Fruit fly (Drosophila melanogaster) whole organism, embryonic: ENCODE data around the gene Spx.
A peak's percentile ranks its signal among the peaks of the same experiment; 100 is the strongest.

Experiments
- Abd-B ChIP-seq: fragments of 200-800 bp; sonication (Bioruptor generic); optimal IDR thresholded peaks from 2 replicates; lab custom pipeline; 2018; ENCODE audit warnings: missing biosample characterization, mild to moderate bottlenecking, missing genetic modification characterization, moderate library complexity
- B-H2 ChIP-seq: fragments of 200-800 bp; sonication (Bioruptor generic); optimal IDR thresholded peaks from 2 replicates; lab custom pipeline; 2018; ENCODE audit warnings: missing biosample characterization, mild to moderate bottlenecking, missing genetic modification characterization
- Bgb ChIP-seq: fragments of 200-800 bp; sonication (Bioruptor generic); IDR thresholded peaks from 2 replicates; pipeline ENCODE4 v1.3.6; 2022; ENCODE audit warnings: missing biosample characterization, missing genetic modification characterization; ENCODE audit not compliant: partially characterized antibody
- CG10366 ChIP-seq: fragments of 200-800 bp; sonication (Bioruptor generic); IDR thresholded peaks from 2 replicates; pipeline ENCODE4 v1.3.6; 2022; ENCODE audit warnings: missing biosample characterization, missing genetic modification characterization
- CG12391 ChIP-seq: fragments of 200-800 bp; sonication (Bioruptor generic); optimal IDR thresholded peaks from 3 replicates; lab custom pipeline; 2018; ENCODE audit warnings: missing biosample characterization, mild to moderate bottlenecking, missing genetic modification characterization, moderate library complexity
- CG12744 ChIP-seq: fragments of 200-800 bp; sonication (Bioruptor generic); optimal IDR thresholded peaks from 2 replicates; lab custom pipeline; 2016; ENCODE audit warnings: missing biosample characterization, missing genetic modification characterization
- CG13424 ChIP-seq: fragments of 200-800 bp; sonication (Bioruptor generic); optimal IDR thresholded peaks from 2 replicates; lab custom pipeline; 2019; ENCODE audit warnings: missing biosample characterization, mild to moderate bottlenecking, missing genetic modification characterization, moderate library complexity
- CG13894 ChIP-seq: fragments of 200-800 bp; sonication (Bioruptor generic); optimal IDR thresholded peaks from 3 replicates; lab custom pipeline; 2018; ENCODE audit warnings: missing biosample characterization, mild to moderate bottlenecking, missing genetic modification characterization, moderate library complexity
- CG15514 ChIP-seq: fragments of 200-800 bp; sonication (Bioruptor generic); optimal IDR thresholded peaks from 3 replicates; lab custom pipeline; 2017; ENCODE audit warnings: missing biosample characterization, missing genetic modification characterization, mild to moderate bottlenecking, moderate library complexity, missing genetic modification reagents
- CG1603 ChIP-seq: fragments of 200-800 bp; sonication (Bioruptor generic); optimal IDR thresholded peaks from 2 replicates; lab custom pipeline; 2019; ENCODE audit warnings: missing biosample characterization, mild to moderate bottlenecking, missing genetic modification characterization, moderate library complexity
- CG2116 ChIP-seq: fragments of 200-800 bp; sonication (Bioruptor generic); optimal IDR thresholded peaks from 3 replicates; lab custom pipeline; 2018; ENCODE audit warnings: missing biosample characterization, mild to moderate bottlenecking, missing genetic modification characterization
- CG32532 ChIP-seq: fragments of 200-800 bp; sonication (Bioruptor generic); IDR thresholded peaks from 2 replicates; pipeline ENCODE4 v1.3.6; 2022; ENCODE audit warnings: missing biosample characterization, missing genetic modification characterization
- CG6272 ChIP-seq: fragments of 200-800 bp; sonication (Bioruptor generic); IDR thresholded peaks from 2 replicates; pipeline ENCODE4 v1.3.6; 2022; ENCODE audit warnings: missing biosample characterization, missing genetic modification characterization
- CG6765 ChIP-seq: fragments of 200-800 bp; sonication (Bioruptor generic); optimal IDR thresholded peaks from 3 replicates; lab custom pipeline; 2017; ENCODE audit warnings: missing biosample characterization, mild to moderate bottlenecking, missing genetic modification characterization
- CG7556 ChIP-seq: fragments of 200-800 bp; sonication (Bioruptor generic); optimal IDR thresholded peaks from 2 replicates; lab custom pipeline; 2017; ENCODE audit warnings: missing biosample characterization, mild to moderate bottlenecking, missing genetic modification characterization
- CG7839 ChIP-seq: fragments of 200-800 bp; sonication (Bioruptor generic); optimal IDR thresholded peaks from 3 replicates; lab custom pipeline; 2018; ENCODE audit warnings: missing biosample characterization, mild to moderate bottlenecking, missing genetic modification characterization, moderate library complexity
- CG9727 ChIP-seq: fragments of 200-800 bp; sonication (Bioruptor generic); optimal IDR thresholded peaks from 3 replicates; lab custom pipeline; 2017; ENCODE audit warnings: missing biosample characterization, mild to moderate bottlenecking, missing genetic modification characterization
- CG9797 ChIP-seq: fragments of 200-800 bp; sonication (Bioruptor generic); optimal IDR thresholded peaks from 3 replicates; lab custom pipeline; 2018; ENCODE audit warnings: missing biosample characterization, mild to moderate bottlenecking, missing genetic modification characterization
- Dek ChIP-seq: fragments of 200-800 bp; sonication (Bioruptor generic); optimal IDR thresholded peaks from 3 replicates; lab custom pipeline; 2019; ENCODE audit warnings: missing biosample characterization, mild to moderate bottlenecking, missing genetic modification characterization, moderate library complexity
- Ets97D ChIP-seq: fragments of 200-800 bp; sonication (Bioruptor generic); optimal IDR thresholded peaks from 3 replicates; lab custom pipeline; 2016; ENCODE audit warnings: missing biosample characterization, missing genetic modification characterization
- Gsc ChIP-seq: fragments of 200-800 bp; sonication (Bioruptor generic); IDR thresholded peaks from 2 replicates; pipeline ENCODE4 v1.3.6; 2022; ENCODE audit warnings: missing biosample characterization, missing genetic modification characterization
- HLH4C ChIP-seq: fragments of 200-800 bp; sonication (Bioruptor generic); IDR thresholded peaks from 3 replicates; pipeline ENCODE4 v1.3.6; 2022; ENCODE audit warnings: missing biosample characterization, missing genetic modification characterization; ENCODE audit not compliant: partially characterized antibody
- Hand ChIP-seq: fragments of 200-800 bp; sonication (Bioruptor generic); optimal IDR thresholded peaks from 2 replicates; lab custom pipeline; 2017; ENCODE audit warnings: mild to moderate bottlenecking, missing biosample characterization, missing genetic modification reagents, missing genetic modification characterization
- Hsf ChIP-seq: fragments of 200-800 bp; sonication (Bioruptor generic); optimal IDR thresholded peaks from 3 replicates; lab custom pipeline; 2016; ENCODE audit warnings: missing biosample characterization, missing genetic modification characterization
- Meics ChIP-seq: fragments of 200-800 bp; sonication (Bioruptor generic); optimal IDR thresholded peaks from 2 replicates; lab custom pipeline; 2017; ENCODE audit warnings: missing biosample characterization, mild to moderate bottlenecking, missing genetic modification characterization
- Opbp ChIP-seq: fragments of 200-800 bp; sonication (Bioruptor generic); IDR thresholded peaks from 3 replicates; pipeline ENCODE4 v1.3.6; 2022; ENCODE audit warnings: missing biosample characterization, missing genetic modification characterization; ENCODE audit not compliant: partially characterized antibody
- Scr ChIP-seq: fragments of 200-800 bp; sonication (Bioruptor generic); IDR thresholded peaks from 2 replicates; pipeline ENCODE4 v1.3.6; 2022; ENCODE audit warnings: missing biosample characterization, missing genetic modification characterization; ENCODE audit not compliant: partially characterized antibody
- Sox102F ChIP-seq: fragments of 200-800 bp; sonication (Bioruptor generic); optimal IDR thresholded peaks from 2 replicates; lab custom pipeline; 2018; ENCODE audit warnings: missing biosample characterization, mild to moderate bottlenecking, missing genetic modification characterization, moderate library complexity
- Stat92E ChIP-seq, 3 experiments: fragments of >200 bp in 2 of 3; fragments of 200-800 bp in 1 of 3; sonication (Bioruptor generic) in 1 of 3; optimal IDR thresholded peaks; 2 replicates each; lab custom pipeline; 2017 to 2019; ENCODE audit warnings: missing biosample characterization in 3 of 3, missing genetic modification characterization in 3 of 3, mild to moderate bottlenecking in 1 of 3, moderate library complexity in 1 of 3
- Xbp1 ChIP-seq: fragments of 200-800 bp; sonication (Bioruptor generic); optimal IDR thresholded peaks from 3 replicates; lab custom pipeline; 2016; ENCODE audit warnings: missing biosample characterization, mild to moderate bottlenecking, missing genetic modification characterization
- YL-1 ChIP-seq: fragments of 200-800 bp; sonication (Bioruptor generic); optimal IDR thresholded peaks from 3 replicates; lab custom pipeline; 2017; ENCODE audit warnings: missing biosample characterization, mild to moderate bottlenecking, missing genetic modification characterization
- caup ChIP-seq: fragments of 200-800 bp; sonication (Bioruptor generic); optimal IDR thresholded peaks from 3 replicates; lab custom pipeline; 2017; ENCODE audit warnings: missing biosample characterization, mild to moderate bottlenecking, missing genetic modification characterization, moderate library complexity; ENCODE audit not compliant: severe bottlenecking
- crp ChIP-seq, 2 experiments: fragments of 200-800 bp; sonication (Bioruptor generic); optimal IDR thresholded peaks; 2 replicates in 1 of 2; 3 replicates in 1 of 2; lab custom pipeline; 2017; ENCODE audit warnings: missing biosample characterization in 2 of 2, missing genetic modification characterization in 2 of 2, mild to moderate bottlenecking in 1 of 2, moderate library complexity in 1 of 2
- fd102C ChIP-seq: fragments of 200-800 bp; sonication (Bioruptor generic); optimal IDR thresholded peaks from 2 replicates; lab custom pipeline; 2018; ENCODE audit warnings: missing biosample characterization, mild to moderate bottlenecking, missing genetic modification characterization, moderate library complexity
- fu2 ChIP-seq: fragments of 200-800 bp; sonication (Bioruptor generic); optimal IDR thresholded peaks from 2 replicates; lab custom pipeline; 2016; ENCODE audit warnings: missing biosample characterization, missing genetic modification characterization
- insv ChIP-seq, 2 experiments: fragments of 200-800 bp; sonication (Bioruptor generic); optimal IDR thresholded peaks; 3 replicates each; lab custom pipeline; 2016 to 2018; ENCODE audit warnings: missing biosample characterization in 2 of 2, missing genetic modification characterization in 2 of 2
- inv ChIP-seq: fragments of 200-800 bp; sonication (Bioruptor generic); IDR thresholded peaks from 2 replicates; pipeline ENCODE4 v1.3.6; 2022; ENCODE audit warnings: missing biosample characterization, missing genetic modification characterization; ENCODE audit not compliant: partially characterized antibody
- pan ChIP-seq, 4 experiments: fragments of >200 bp in 3 of 4; fragments of 200-800 bp in 1 of 4; sonication (Bioruptor generic) in 1 of 4; optimal IDR thresholded peaks in 3 of 4; IDR thresholded peaks in 1 of 4; 2 replicates each; pipeline versions ENCODE4 v1.3.6 to Lab custom; 2017 to 2022; ENCODE audit warnings: missing biosample characterization in 2 of 4, missing genetic modification characterization in 2 of 4, mixed read lengths in 1 of 4
- pros ChIP-seq: fragments of 200-800 bp; sonication (Bioruptor generic); optimal IDR thresholded peaks from 3 replicates; lab custom pipeline; 2019; ENCODE audit warnings: missing biosample characterization, mild to moderate bottlenecking, missing genetic modification characterization, moderate library complexity
- seq ChIP-seq: fragments of 200-800 bp; sonication (Bioruptor generic); IDR thresholded peaks from 2 replicates; pipeline ENCODE4 v1.3.6; 2022; ENCODE audit warnings: missing biosample characterization, missing genetic modification characterization
- slbo ChIP-seq: fragments of 200-800 bp; sonication (Bioruptor generic); IDR thresholded peaks from 2 replicates; pipeline ENCODE4 v1.3.6; 2022; ENCODE audit warnings: missing biosample characterization, missing genetic modification characterization
- sug ChIP-seq: fragments of 200-800 bp; optimal IDR thresholded peaks from 2 replicates; lab custom pipeline; 2019; ENCODE audit warnings: missing biosample characterization, mild to moderate bottlenecking, missing genetic modification characterization, moderate library complexity
- tgo ChIP-seq: fragments of 200-800 bp; sonication (Bioruptor generic); IDR thresholded peaks from 3 replicates; pipeline ENCODE4 v1.3.6; 2022; ENCODE audit warnings: missing biosample characterization, missing genetic modification characterization
- tna ChIP-seq: fragments of 200-800 bp; sonication (Bioruptor generic); IDR thresholded peaks from 2 replicates; pipeline ENCODE4 v1.3.6; 2022; ENCODE audit warnings: missing biosample characterization, missing genetic modification characterization; ENCODE audit not compliant: partially characterized antibody
- trem ChIP-seq: fragments of 200-800 bp; optimal IDR thresholded peaks from 3 replicates; lab custom pipeline; 2019; ENCODE audit warnings: missing biosample characterization, mild to moderate bottlenecking, missing genetic modification characterization, moderate library complexity
- vnd ChIP-seq: fragments of 200-800 bp; sonication (Bioruptor generic); IDR thresholded peaks from 3 replicates; pipeline ENCODE4 v1.3.6; 2022; ENCODE audit warnings: missing biosample characterization, missing genetic modification characterization; ENCODE audit not compliant: partially characterized antibody
- zen2 ChIP-seq: fragments of 200-800 bp; sonication (Bioruptor generic); IDR thresholded peaks from 3 replicates; pipeline ENCODE4 v1.3.6; 2022; ENCODE audit warnings: missing biosample characterization, missing genetic modification characterization; ENCODE audit not compliant: partially characterized antibody

Spx gene

DNA sequence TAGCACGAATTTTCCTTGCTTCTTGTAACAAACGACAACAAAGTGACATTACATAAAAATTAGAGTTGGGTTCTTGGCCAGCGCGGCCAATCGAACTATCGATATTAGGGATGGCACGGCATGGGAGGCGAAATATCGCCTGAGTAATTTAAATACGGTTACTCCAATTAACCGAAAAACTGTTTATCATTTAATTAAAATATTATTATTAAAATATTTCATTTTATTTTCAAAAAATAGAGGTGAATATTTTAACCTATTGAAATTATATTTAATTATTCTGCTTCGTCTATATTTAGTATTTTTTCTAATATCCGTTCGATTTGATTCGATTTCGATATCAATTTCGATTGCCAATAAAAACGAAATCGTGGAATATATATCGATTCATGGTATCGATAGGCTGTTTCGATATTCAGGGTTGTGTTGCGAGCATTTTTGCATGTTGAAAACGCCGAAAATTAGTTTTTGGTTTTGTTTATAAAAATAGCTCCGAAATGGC, at the start of gene Spx, which contains the start of gene Rbcn-3A:
TSS of gene Spx (plus strand) at position 409 of the 502 bp plus-strand sequence.
TSS of gene Rbcn-3A (minus strand) at position 74 of the 502 bp plus-strand sequence.
- TF ChIP-seq tna, result peak; percentile 70
- TF ChIP-seq CG2116 (GFP tag; lab: Kevin White, UChicago), result peak; percentile 97
- peak; percentile 12 for TF ChIP-seq Meics (GFP tag; lab: Kevin White, UChicago)
- no peak for TF ChIP-seq CG12744 (GFP tag; lab: Kevin White, UChicago)
- peak; percentile 8 for TF ChIP-seq CG13894 (tag; lab: Kevin White, UChicago)
- peak; percentile 32 for TF ChIP-seq CG9727
- TF ChIP-seq Xbp1 (GFP tag; lab: Kevin White, UChicago), result peak; percentile 40
- peak; percentile 31 for TF ChIP-seq CG15514
- peak; percentile 49 for TF ChIP-seq Sox102F (GFP tag; lab: Kevin White, UChicago)
- TF ChIP-seq Bgb (GFP tag; lab: Robert Waterston, UW), result peak; percentile 80
- peak; percentile 69 for TF ChIP-seq slbo
- peak; percentile 55 for TF ChIP-seq CG13424
- peak; percentile 50 for TF ChIP-seq trem (tag; lab: Kevin White, UChicago)
- TF ChIP-seq caup (GFP tag; lab: Kevin White, UChicago), result no peak
- TF ChIP-seq fd102C (GFP tag; lab: Kevin White, UChicago), result no peak
- TF ChIP-seq CG6272 (GFP tag; lab: Robert Waterston, UW), result 0 out of 2 replicates have a peak, but pooled peaks have one; percentile 18
- peak; percentile 40 for TF ChIP-seq Abd-B (GFP tag; lab: Kevin White, UChicago)
- TF ChIP-seq fu2 (GFP tag; lab: Kevin White, UChicago), result no peak
- peak; percentile 47 for TF ChIP-seq CG32532 (GFP tag; lab: Robert Waterston, UW)
- TF ChIP-seq Gsc, result no peak
- TF ChIP-seq seq, result no peak
- TF ChIP-seq sug (tag; lab: Kevin White, UChicago), result peak; percentile 33
- TF ChIP-seq Hsf (GFP tag; lab: Kevin White, UChicago), result no peak
- TF ChIP-seq YL-1 (GFP tag; lab: Kevin White, UChicago), result peak; percentile 45
- TF ChIP-seq pan (optimal IDR thresholded peaks at IDR 0.05; lab: Kevin White, UChicago), result no peak
- TF ChIP-seq pan (GFP tag; optimal IDR thresholded peaks at IDR 0.05 in 1 of 2, IDR thresholded peaks at IDR 0.05 in 1 of 2), result peak in 1 of 2 experiments; percentile 7
- TF ChIP-seq Stat92E (GFP tag; optimal IDR thresholded peaks at IDR 0.05; lab: Kevin White, UChicago), result peak in 1 of 3 experiments; percentile 45
- TF ChIP-seq inv (GFP tag; lab: Robert Waterston, UW), result peak; percentile 81
- TF ChIP-seq Dek, result peak; percentile 36
- peak; percentile 77 for TF ChIP-seq Opbp (GFP tag; lab: Robert Waterston, UW)
- TF ChIP-seq tgo (GFP tag; lab: Robert Waterston, UW), result peak; percentile 28; the same call in 1 of the 3 replicates
- no peak for TF ChIP-seq CG6765 (GFP tag; lab: Kevin White, UChicago)
- TF ChIP-seq CG1603 (tag; lab: Kevin White, UChicago), result peak; percentile 3
- peak; percentile 18 for TF ChIP-seq Ets97D (GFP tag; lab: Kevin White, UChicago)
- TF ChIP-seq CG10366 (GFP tag; lab: Robert Waterston, UW), result no peak
- TF ChIP-seq CG9797 (GFP tag; lab: Kevin White, UChicago), result peak; percentile 43
- TF ChIP-seq CG12391 (tag; lab: Kevin White, UChicago), result peak; percentile 68
- TF ChIP-seq HLH4C (GFP tag; lab: Robert Waterston, UW), result peak; percentile 92
- TF ChIP-seq insv (GFP tag; optimal IDR thresholded peaks at IDR 0.05; lab: Kevin White, UChicago), result no peak
- peak; percentile 94 for TF ChIP-seq Scr (GFP tag; lab: Robert Waterston, UW)
- peak; percentile 85 for TF ChIP-seq vnd (GFP tag; lab: Robert Waterston, UW)
- TF ChIP-seq B-H2 (GFP tag; lab: Kevin White, UChicago), result peak; percentile 6
- no peak for TF ChIP-seq crp (GFP tag; optimal IDR thresholded peaks at IDR 0.05; lab: Kevin White, UChicago)
- TF ChIP-seq CG7839 (tag; lab: Kevin White, UChicago), result peak; percentile 26
- TF ChIP-seq Hand, result no peak
- TF ChIP-seq zen2 (GFP tag; lab: Robert Waterston, UW), result peak; percentile 64; the same call in 1 of the 3 replicates
- TF ChIP-seq CG7556 (GFP tag; lab: Kevin White, UChicago), result peak; percentile 1
- no peak for TF ChIP-seq pros (GFP tag; lab: Kevin White, UChicago)
